Worm (Caenorhabditis elegans) whole organism, midembryonic: ENCODE results near the gene srg-31.

Source experiments
- cog-1 ChIP-seq: sonication (generic microtip); optimal IDR thresholded peaks from 2 replicates; lab custom pipeline; 2016; ENCODE audit warnings: missing genetic modification characterization, missing compliant biosample characterization
- flt-1 ChIP-seq: fragments of 200-800 bp; sonication (Bioruptor generic); IDR thresholded peaks from 2 replicates; pipeline ENCODE4 v1.3.6; 2022; ENCODE audit warnings: missing genetic modification characterization, missing compliant biosample characterization
- med-1 ChIP-seq: sonication (generic microtip); optimal IDR thresholded peaks from 2 replicates; lab custom pipeline; 2017; ENCODE audit warnings: missing genetic modification characterization, mild to moderate bottlenecking, missing compliant biosample characterization, antibody characterized with exemption, missing genetic modification reagents; ENCODE audit not compliant: insufficient read depth
- ztf-29 ChIP-seq: fragments of 200-800 bp; sonication (Bioruptor generic); IDR thresholded peaks from 2 replicates; pipeline ENCODE4 v1.3.6; 2022; ENCODE audit warnings: missing genetic modification reagents, missing genetic modification characterization, missing compliant biosample characterization

DNA sequence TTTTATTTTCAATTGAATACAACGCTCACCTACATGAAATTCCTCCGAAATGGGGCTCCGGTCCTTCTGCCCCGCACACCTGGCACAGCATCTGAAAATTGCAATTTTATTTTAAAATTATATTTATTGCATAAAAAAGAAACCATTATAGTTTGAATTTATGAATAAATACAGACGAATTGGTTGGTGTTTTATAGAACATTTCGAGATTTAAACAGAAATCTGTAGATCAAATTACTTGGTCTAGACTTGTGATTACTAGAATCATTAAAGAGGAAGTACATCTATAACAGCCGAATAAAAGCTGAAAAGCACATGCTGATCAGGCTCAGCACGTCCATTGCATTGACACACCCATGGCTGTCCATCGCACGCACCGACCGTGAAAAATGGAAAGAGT, 38.1 kb upstream of the srg-31 start, which contains the start of gene nhr-162:
- TF ChIP-seq flt-1 (no peak), cog-1 (tag; lab: Kevin White, UChicago) (no peak), med-1 (no peak), ztf-29 (no peak)
